Worm (Caenorhabditis elegans) whole organism, L2 larva: ENCODE data around the gene sre-3.

Experiments used
- C34F6.9 ChIP-seq: fragments of 150-350 bp; optimal IDR thresholded peaks from 2 replicates; lab custom pipeline; 2014; ENCODE audit warnings: missing biosample characterization, missing genetic modification characterization
- F13H6.1 ChIP-seq: sonication (generic microtip); optimal IDR thresholded peaks from 2 replicates; lab custom pipeline; 2016; ENCODE audit warnings: missing genetic modification characterization, missing compliant biosample characterization
- R02D3.7 ChIP-seq: fragments of 150-350 bp; optimal IDR thresholded peaks from 2 replicates; lab custom pipeline; 2014; ENCODE audit warnings: missing biosample characterization, missing genetic modification characterization
- Y55F3AM.14 ChIP-seq: fragments of 200-800 bp; sonication (Bioruptor generic); optimal IDR thresholded peaks from 2 replicates; lab custom pipeline; 2018; ENCODE audit warnings: mild to moderate bottlenecking, missing genetic modification characterization, missing compliant biosample characterization
- ZK546.5 ChIP-seq: sonication (generic microtip); optimal IDR thresholded peaks from 2 replicates; lab custom pipeline; 2017; ENCODE audit warnings: missing biosample characterization, missing genetic modification characterization
- alr-1 ChIP-seq: fragments of 150-350 bp; optimal IDR thresholded peaks from 2 replicates; lab custom pipeline; 2014; ENCODE audit warnings: missing biosample characterization, missing genetic modification characterization
- aly-2 ChIP-seq: fragments of 150-350 bp; optimal IDR thresholded peaks from 2 replicates; lab custom pipeline; 2014; ENCODE audit warnings: missing biosample characterization, missing genetic modification characterization
- ama-1 ChIP-seq: fragments of 150-350 bp; optimal IDR thresholded peaks from 2 replicates; lab custom pipeline; 2018; ENCODE audit warnings: inconsistent platforms
- blmp-1 ChIP-seq: sonication (generic microtip); optimal IDR thresholded peaks from 2 replicates; lab custom pipeline; 2017; ENCODE audit warnings: missing genetic modification characterization, mild to moderate bottlenecking, missing compliant biosample characterization, antibody characterized with exemption, moderate library complexity; ENCODE audit not compliant: insufficient read depth
- ceh-16 ChIP-seq: fragments of 150-350 bp; optimal IDR thresholded peaks from 2 replicates; lab custom pipeline; 2014; ENCODE audit warnings: missing biosample characterization, missing genetic modification characterization
- crh-2 ChIP-seq: sonication (generic microtip); optimal IDR thresholded peaks from 2 replicates; lab custom pipeline; 2017; ENCODE audit warnings: missing biosample characterization, missing genetic modification characterization
- elt-3 ChIP-seq: sonication (generic microtip); optimal IDR thresholded peaks from 2 replicates; lab custom pipeline; 2017; ENCODE audit warnings: missing biosample characterization, missing genetic modification characterization
- fos-1 ChIP-seq: fragments of 150-350 bp; optimal IDR thresholded peaks from 2 replicates; lab custom pipeline; 2014; ENCODE audit warnings: missing biosample characterization, missing genetic modification characterization
- gmeb-1 ChIP-seq: fragments of 150-350 bp; optimal IDR thresholded peaks from 2 replicates; lab custom pipeline; 2014; ENCODE audit warnings: missing biosample characterization, missing genetic modification characterization
- lin-11 ChIP-seq: fragments of 150-350 bp; sonication (generic microtip); optimal IDR thresholded peaks from 2 replicates; lab custom pipeline; 2014; ENCODE audit warnings: missing biosample characterization, missing genetic modification characterization, inconsistent platforms, mixed read lengths
- lin-13 ChIP-seq: fragments of 150-350 bp; optimal IDR thresholded peaks from 2 replicates; lab custom pipeline; 2014; ENCODE audit warnings: missing biosample characterization, missing genetic modification reagents, missing genetic modification characterization
- lin-39 ChIP-seq: fragments of 150-350 bp; optimal IDR thresholded peaks from 2 replicates; lab custom pipeline; 2014; ENCODE audit warnings: missing biosample characterization, missing genetic modification reagents, missing genetic modification characterization
- lsy-2 ChIP-seq, 2 experiments: fragments of 150-350 bp in 1 of 2; sonication (generic microtip) in 1 of 2; optimal IDR thresholded peaks; 2 replicates each; lab custom pipeline; 2014 to 2017; ENCODE audit warnings: missing biosample characterization in 2 of 2, missing genetic modification characterization in 2 of 2
- mdl-1 ChIP-seq, 2 experiments: fragments of 150-350 bp in 1 of 2; sonication (generic microtip) in 1 of 2; optimal IDR thresholded peaks; 2 replicates each; lab custom pipeline; 2017; ENCODE audit warnings: missing biosample characterization in 2 of 2, missing genetic modification characterization in 2 of 2
- nhr-10 ChIP-seq: sonication (generic microtip); optimal IDR thresholded peaks from 2 replicates; lab custom pipeline; 2017; ENCODE audit warnings: missing biosample characterization, missing genetic modification characterization
- nhr-12 ChIP-seq: fragments of 150-350 bp; optimal IDR thresholded peaks from 2 replicates; lab custom pipeline; 2014; ENCODE audit warnings: missing biosample characterization, missing genetic modification characterization
- nhr-129 ChIP-seq: fragments of 150-350 bp; optimal IDR thresholded peaks from 2 replicates; lab custom pipeline; 2014; ENCODE audit warnings: missing biosample characterization, missing genetic modification characterization
- nhr-21 ChIP-seq: fragments of 150-350 bp; optimal IDR thresholded peaks from 2 replicates; lab custom pipeline; 2014; ENCODE audit warnings: missing biosample characterization, missing genetic modification characterization
- nhr-25 ChIP-seq: fragments of 150-350 bp; sonication (generic microtip); optimal IDR thresholded peaks from 3 replicates; lab custom pipeline; 2014; ENCODE audit warnings: missing biosample characterization, missing genetic modification characterization
- nhr-6 ChIP-seq: fragments of 150-350 bp; optimal IDR thresholded peaks from 2 replicates; lab custom pipeline; 2014; ENCODE audit warnings: missing biosample characterization, missing genetic modification characterization
- nhr-77 ChIP-seq: fragments of 150-350 bp; optimal IDR thresholded peaks from 2 replicates; lab custom pipeline; 2014; ENCODE audit warnings: missing biosample characterization, missing genetic modification characterization
- peb-1 ChIP-seq: fragments of 150-350 bp; optimal IDR thresholded peaks from 2 replicates; lab custom pipeline; 2014; ENCODE audit warnings: missing biosample characterization, missing genetic modification characterization
- sem-4 ChIP-seq: fragments of 150-350 bp; optimal IDR thresholded peaks from 2 replicates; lab custom pipeline; 2014; ENCODE audit warnings: missing biosample characterization, missing genetic modification reagents, missing genetic modification characterization
- skn-1 ChIP-seq: sonication (generic microtip); optimal IDR thresholded peaks from 2 replicates; lab custom pipeline; 2017; ENCODE audit warnings: missing biosample characterization, missing genetic modification characterization
- sma-3 ChIP-seq: sonication (generic microtip); optimal IDR thresholded peaks from 2 replicates; lab custom pipeline; 2016; ENCODE audit warnings: missing genetic modification reagents, missing genetic modification characterization, missing compliant biosample characterization
- sma-9 ChIP-seq, 2 experiments: fragments of 150-350 bp in 1 of 2; sonication (generic microtip) in 1 of 2; optimal IDR thresholded peaks; 2 replicates each; lab custom pipeline; 2014 to 2016; ENCODE audit warnings: missing genetic modification characterization in 2 of 2, mild to moderate bottlenecking in 1 of 2, missing biosample characterization in 1 of 2, missing compliant biosample characterization in 1 of 2, missing genetic modification reagents in 1 of 2, moderate library complexity in 1 of 2
- snpc-4 ChIP-seq: fragments of 150-350 bp; optimal IDR thresholded peaks from 2 replicates; lab custom pipeline; 2014; ENCODE audit warnings: missing biosample characterization, missing genetic modification characterization
- unc-55 ChIP-seq: fragments of 150-350 bp; sonication (generic microtip); optimal IDR thresholded peaks from 3 replicates; lab custom pipeline; 2014; ENCODE audit warnings: missing biosample characterization, missing genetic modification reagents, missing genetic modification characterization
- zag-1 ChIP-seq: fragments of 150-350 bp; optimal IDR thresholded peaks from 2 replicates; lab custom pipeline; 2014; ENCODE audit warnings: missing biosample characterization, missing genetic modification characterization
- ztf-11 ChIP-seq: sonication (generic microtip); optimal IDR thresholded peaks from 2 replicates; lab custom pipeline; 2017; ENCODE audit warnings: missing biosample characterization, missing genetic modification characterization
- ztf-4 ChIP-seq: fragments of 150-350 bp; optimal IDR thresholded peaks from 2 replicates; lab custom pipeline; 2014; ENCODE audit warnings: missing biosample characterization, missing genetic modification characterization

sre-3 gene

DNA sequence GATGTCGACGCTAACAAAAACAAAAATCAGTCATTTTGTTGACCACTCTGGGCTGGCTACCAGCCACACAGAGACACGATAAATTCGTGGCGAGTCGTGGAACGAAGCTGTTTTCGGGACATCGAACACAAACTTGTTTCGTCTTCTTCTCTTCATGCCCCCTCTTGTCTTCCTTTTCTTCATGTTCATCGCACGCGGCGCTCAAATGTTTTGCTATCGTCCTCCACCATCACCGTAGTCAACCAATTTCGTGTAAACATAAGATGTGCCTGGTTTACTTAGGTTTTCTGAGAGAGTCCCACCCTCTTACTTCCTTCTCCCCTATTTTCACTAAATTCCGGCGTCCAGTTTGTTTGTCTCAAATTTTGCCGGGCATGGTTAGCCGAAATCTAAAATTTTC is 4.8 kb downstream of the sre-3 start:
- TF ChIP-seq Y55F3AM.14 (GFP tag; lab: Kevin White, UChicago) (no peak), ztf-4 (tag; lab: Kevin White, UChicago) (no peak), peb-1 (no peak), sem-4 (tag; lab: Kevin White, UChicago) (no peak), ztf-11 (tag; lab: Kevin White, UChicago) (no peak), alr-1 (tag; lab: Kevin White, UChicago) (no peak), ama-1 (lab: Kevin White, UChicago) (no peak), zag-1 (tag; lab: Kevin White, UChicago) (no peak), lin-13 (no peak), nhr-77 (tag; lab: Kevin White, UChicago) (no peak), ZK546.5 (no peak), aly-2 (tag; lab: Kevin White, UChicago) (no peak), nhr-12 (tag; lab: Kevin White, UChicago) (no peak), R02D3.7 (no peak), skn-1 (tag; lab: Kevin White, UChicago) (no peak)

DNA sequence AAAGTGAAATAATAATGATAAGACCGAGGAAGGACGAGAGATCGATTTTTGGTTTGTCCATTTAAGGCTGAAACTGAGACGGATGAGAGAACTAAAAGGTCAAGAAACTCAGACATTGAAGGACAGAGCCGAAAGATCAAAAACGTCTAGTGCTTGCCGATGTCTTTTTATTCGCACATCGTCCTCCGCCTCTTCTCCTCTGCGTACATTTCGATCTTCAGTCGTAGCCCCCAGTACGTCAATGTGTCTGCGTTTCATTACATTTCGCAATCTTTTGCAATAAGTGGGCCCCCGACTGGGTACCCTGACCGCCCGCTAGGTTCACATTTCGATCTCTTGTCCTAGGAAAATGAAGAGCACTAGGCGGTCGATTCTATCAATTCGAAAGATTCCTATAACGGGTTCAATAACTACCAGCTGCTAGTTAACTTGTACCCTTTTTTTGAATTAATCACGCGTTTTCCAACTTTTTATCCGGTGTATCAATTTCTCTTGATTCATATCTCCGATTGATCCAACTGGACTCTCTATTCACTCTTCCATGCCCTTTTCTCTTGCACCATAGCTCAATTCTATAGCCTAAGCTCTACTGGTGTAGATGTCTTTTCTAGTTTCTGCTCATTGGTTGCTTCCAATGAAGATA is 6.6 kb downstream of the sre-3 start:
- peak; percentile 89 for TF ChIP-seq sma-9 (GFP tag; optimal IDR thresholded peaks at IDR 0.05; lab: Kevin White, UChicago)
- no peak for TF ChIP-seq sma-9 (tag; optimal IDR thresholded peaks at IDR 0.05; lab: Kevin White, UChicago)
- TF ChIP-seq crh-2 (tag; lab: Kevin White, UChicago), result peak; percentile 63
- no peak for TF ChIP-seq R02D3.7
- TF ChIP-seq C34F6.9 (tag; lab: Kevin White, UChicago), result peak; percentile 56
- TF ChIP-seq F13H6.1 (tag; lab: Kevin White, UChicago), result peak; percentile 54
- TF ChIP-seq zag-1 (tag; lab: Kevin White, UChicago), result peak; percentile 72
- TF ChIP-seq nhr-77 (tag; lab: Kevin White, UChicago), result no peak
- no peak for TF ChIP-seq unc-55 (GFP tag; lab: Kevin White, UChicago)
- TF ChIP-seq lsy-2 (tag; optimal IDR thresholded peaks at IDR 0.05; lab: Kevin White, UChicago), result peak in 1 of 2 experiments; percentile 54
- no peak for TF ChIP-seq Y55F3AM.14 (GFP tag; lab: Kevin White, UChicago)
- TF ChIP-seq blmp-1 (tag; lab: Kevin White, UChicago), result peak; percentile 60
- no peak for TF ChIP-seq nhr-10 (tag; lab: Kevin White, UChicago)
- TF ChIP-seq sma-3, result peak; percentile 42
- no peak for TF ChIP-seq alr-1 (tag; lab: Kevin White, UChicago)
- peak; percentile 20 for TF ChIP-seq gmeb-1 (tag; lab: Kevin White, UChicago)
- TF ChIP-seq nhr-21, result no peak
- TF ChIP-seq ztf-4 (tag; lab: Kevin White, UChicago), result no peak
- no peak for TF ChIP-seq mdl-1 (tag; optimal IDR thresholded peaks at IDR 0.05; lab: Kevin White, UChicago)
- no peak for TF ChIP-seq elt-3 (tag; lab: Kevin White, UChicago)
- no peak for TF ChIP-seq lin-13
- TF ChIP-seq nhr-25 (tag; lab: Kevin White, UChicago), result peak; percentile 76
- no peak for TF ChIP-seq ama-1 (lab: Kevin White, UChicago)
- TF ChIP-seq nhr-12 (tag; lab: Kevin White, UChicago), result no peak
- TF ChIP-seq lin-11 (tag; lab: Kevin White, UChicago), result no peak
- TF ChIP-seq ceh-16, result no peak
- peak; percentile 97 for TF ChIP-seq nhr-129 (tag; lab: Kevin White, UChicago)
- peak; percentile 34 for TF ChIP-seq sem-4 (tag; lab: Kevin White, UChicago)
- peak; percentile 85 for TF ChIP-seq fos-1 (tag; lab: Kevin White, UChicago)

DNA sequence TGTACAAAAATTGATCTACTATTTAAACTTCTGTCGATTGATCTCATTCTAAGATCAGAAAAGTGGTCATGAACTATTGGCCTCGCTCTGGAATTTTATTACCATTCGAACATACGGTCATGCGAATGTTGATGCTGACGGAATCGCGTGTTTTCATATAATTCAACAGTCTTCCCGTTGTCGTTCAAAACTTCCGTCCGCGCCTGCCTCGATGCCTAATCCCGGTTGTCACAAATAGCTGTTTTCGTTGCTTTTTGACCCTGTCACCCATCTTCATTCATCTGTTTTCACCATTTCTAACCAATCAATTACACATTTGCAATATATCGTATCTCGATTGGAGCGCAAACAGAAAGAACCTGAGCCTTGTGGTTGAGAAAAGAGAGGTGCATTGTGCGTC is 7.9 kb downstream of the sre-3 start:
- TF ChIP-seq lin-39, result no peak
- no peak for TF ChIP-seq crh-2 (tag; lab: Kevin White, UChicago)
- TF ChIP-seq nhr-25 (tag; lab: Kevin White, UChicago), result peak; percentile 35
- no peak for TF ChIP-seq nhr-12 (tag; lab: Kevin White, UChicago)

- peak; percentile 17 for TF ChIP-seq sem-4 (tag; lab: Kevin White, UChicago)
- no peak for TF ChIP-seq snpc-4 (tag; lab: Kevin White, UChicago)
- TF ChIP-seq gmeb-1 (tag; lab: Kevin White, UChicago), result no peak
- TF ChIP-seq nhr-6 (tag; lab: Kevin White, UChicago), result no peak
- TF ChIP-seq nhr-77 (tag; lab: Kevin White, UChicago), result no peak
- peak; percentile 15 for TF ChIP-seq nhr-25 (tag; lab: Kevin White, UChicago)
- peak in 1 of 2 experiments; percentile 27 for TF ChIP-seq lsy-2 (tag; optimal IDR thresholded peaks at IDR 0.05; lab: Kevin White, UChicago)
- no peak for TF ChIP-seq ztf-11 (tag; lab: Kevin White, UChicago)
- no peak for TF ChIP-seq ama-1 (lab: Kevin White, UChicago)
- peak; percentile 27 for TF ChIP-seq C34F6.9 (tag; lab: Kevin White, UChicago)
Observed at ce11 chrII:7393922-7394689, 8.6 kb downstream of the sre-3 start.
